Fruit fly (Drosophila melanogaster) whole organism, embryonic: ENCODE results near the gene CG3630.

ENCODE experiments used
- Asciz ChIP-seq: fragments of 200-800 bp; sonication (Bioruptor generic); optimal IDR thresholded peaks from 2 replicates; lab custom pipeline; 2017; ENCODE audit warnings: missing biosample characterization, mild to moderate bottlenecking, missing genetic modification characterization, missing genetic modification reagents
- B-H2 ChIP-seq: fragments of 200-800 bp; sonication (Bioruptor generic); optimal IDR thresholded peaks from 2 replicates; lab custom pipeline; 2018; ENCODE audit warnings: missing biosample characterization, mild to moderate bottlenecking, missing genetic modification characterization
- CG10366 ChIP-seq: fragments of 200-800 bp; sonication (Bioruptor generic); IDR thresholded peaks from 2 replicates; pipeline ENCODE4 v1.3.6; 2022; ENCODE audit warnings: missing biosample characterization, missing genetic modification characterization
- CG10543 ChIP-seq: fragments of 200-800 bp; sonication (Bioruptor generic); optimal IDR thresholded peaks from 3 replicates; lab custom pipeline; 2017; ENCODE audit warnings: missing biosample characterization, mild to moderate bottlenecking, missing genetic modification characterization, moderate library complexity
- CG11085 ChIP-seq: fragments of 200-800 bp; sonication (Bioruptor generic); IDR thresholded peaks from 2 replicates; pipeline ENCODE4 v1.3.6; 2022; ENCODE audit warnings: missing biosample characterization, missing genetic modification characterization
- CG12071 ChIP-seq: fragments of 200-800 bp; sonication (Bioruptor generic); optimal IDR thresholded peaks from 3 replicates; lab custom pipeline; 2018; ENCODE audit warnings: missing biosample characterization, mild to moderate bottlenecking, missing genetic modification characterization
- CG15269 ChIP-seq: fragments of 200-800 bp; sonication (Bioruptor generic); optimal IDR thresholded peaks from 2 replicates; lab custom pipeline; 2018; ENCODE audit warnings: missing biosample characterization, mild to moderate bottlenecking, missing genetic modification characterization, moderate library complexity
- CG17328 ChIP-seq: fragments of 200-800 bp; sonication (Bioruptor generic); IDR thresholded peaks from 2 replicates; pipeline ENCODE4 v1.3.6; 2022; ENCODE audit warnings: missing biosample characterization, missing genetic modification characterization
- CG2116 ChIP-seq: fragments of 200-800 bp; sonication (Bioruptor generic); optimal IDR thresholded peaks from 3 replicates; lab custom pipeline; 2018; ENCODE audit warnings: missing biosample characterization, mild to moderate bottlenecking, missing genetic modification characterization
- CG2875 ChIP-seq: fragments of 200-800 bp; sonication (Bioruptor generic); optimal IDR thresholded peaks from 2 replicates; lab custom pipeline; 2017; ENCODE audit warnings: missing biosample characterization, mild to moderate bottlenecking, missing genetic modification characterization, missing genetic modification reagents
- CG31388 ChIP-seq: fragments of 200-800 bp; sonication (Bioruptor generic); optimal IDR thresholded peaks from 2 replicates; lab custom pipeline; 2016; ENCODE audit warnings: missing biosample characterization, missing genetic modification characterization
- CG32772 ChIP-seq: fragments of 200-800 bp; sonication (Bioruptor generic); IDR thresholded peaks from 2 replicates; pipeline ENCODE4 v1.3.6; 2022; ENCODE audit warnings: missing biosample characterization, missing genetic modification characterization
- CG3281 ChIP-seq: fragments of 200-800 bp; sonication (Bioruptor generic); optimal IDR thresholded peaks from 3 replicates; lab custom pipeline; 2017; ENCODE audit warnings: missing biosample characterization, mild to moderate bottlenecking, missing genetic modification characterization
- CG34376 ChIP-seq: fragments of 200-800 bp; sonication (Bioruptor generic); optimal IDR thresholded peaks from 2 replicates; lab custom pipeline; 2018; ENCODE audit warnings: missing biosample characterization, mild to moderate bottlenecking, missing genetic modification characterization
- CG34422 ChIP-seq: fragments of 200-800 bp; sonication (Bioruptor generic); IDR thresholded peaks from 3 replicates; pipeline ENCODE4 v1.3.6; 2022; ENCODE audit warnings: missing biosample characterization, missing genetic modification characterization
- CG4328 ChIP-seq: fragments of 200-800 bp; sonication (Bioruptor generic); optimal IDR thresholded peaks from 3 replicates; lab custom pipeline; 2017; ENCODE audit warnings: missing biosample characterization, missing genetic modification reagents, missing genetic modification characterization
- CG4617 ChIP-seq: fragments of 200-800 bp; sonication (Bioruptor generic); optimal IDR thresholded peaks from 3 replicates; lab custom pipeline; 2016; ENCODE audit warnings: missing biosample characterization, missing genetic modification characterization, borderline replicate concordance
- CG6175 ChIP-seq: fragments of 200-800 bp; sonication (Bioruptor generic); IDR thresholded peaks from 3 replicates; pipeline ENCODE4 v1.3.6; 2022; ENCODE audit warnings: missing biosample characterization, missing genetic modification characterization
- CG6689 ChIP-seq: fragments of 200-800 bp; sonication (Bioruptor generic); IDR thresholded peaks from 2 replicates; pipeline ENCODE4 v1.3.6; 2022; ENCODE audit warnings: missing biosample characterization, missing genetic modification characterization
- CG6854 ChIP-seq: fragments of 200-800 bp; sonication (Bioruptor generic); optimal IDR thresholded peaks from 3 replicates; lab custom pipeline; 2017; ENCODE audit warnings: missing biosample characterization, mild to moderate bottlenecking, missing genetic modification characterization
- CG7928 ChIP-seq: fragments of 200-800 bp; sonication (Bioruptor generic); optimal IDR thresholded peaks from 2 replicates; lab custom pipeline; 2017; ENCODE audit warnings: missing biosample characterization, mild to moderate bottlenecking, missing genetic modification characterization
- CG9876 ChIP-seq: fragments of 200-800 bp; sonication (Bioruptor generic); optimal IDR thresholded peaks from 2 replicates; lab custom pipeline; 2016; ENCODE audit warnings: missing biosample characterization, missing genetic modification characterization
- Dip2 ChIP-seq: fragments of 200-800 bp; sonication (Bioruptor generic); IDR thresholded peaks from 2 replicates; pipeline ENCODE4 v1.3.6; 2022; ENCODE audit warnings: missing biosample characterization, missing genetic modification characterization
- Ets65A ChIP-seq: fragments of 200-800 bp; sonication (Bioruptor generic); peaks from one replicate; lab custom pipeline; 2016; ENCODE audit warnings: missing biosample characterization, missing genetic modification characterization
- Ets97D ChIP-seq: fragments of 200-800 bp; sonication (Bioruptor generic); optimal IDR thresholded peaks from 3 replicates; lab custom pipeline; 2016; ENCODE audit warnings: missing biosample characterization, missing genetic modification characterization
- Jarid2 ChIP-seq: fragments of 200-800 bp; sonication (Bioruptor generic); optimal IDR thresholded peaks from 3 replicates; lab custom pipeline; 2017; ENCODE audit warnings: mild to moderate bottlenecking, missing biosample characterization, missing genetic modification reagents, missing genetic modification characterization
- MTF-1 ChIP-seq: fragments of 200-800 bp; sonication (Bioruptor generic); optimal IDR thresholded peaks from 2 replicates; lab custom pipeline; 2018; ENCODE audit warnings: missing biosample characterization, mild to moderate bottlenecking, missing genetic modification characterization, borderline replicate concordance
- Rfx ChIP-seq: fragments of 200-800 bp; sonication (Bioruptor generic); IDR thresholded peaks from 2 replicates; pipeline ENCODE4 v1.3.6; 2022; ENCODE audit warnings: missing biosample characterization, missing genetic modification characterization
- Sry-δ ChIP-seq: fragments of 200-800 bp; sonication (Bioruptor generic); optimal IDR thresholded peaks from 2 replicates; lab custom pipeline; 2016; ENCODE audit warnings: missing biosample characterization, missing genetic modification characterization
- Usf ChIP-seq: fragments of 200-800 bp; sonication (Bioruptor generic); optimal IDR thresholded peaks from 2 replicates; lab custom pipeline; 2017; ENCODE audit warnings: missing genotype, missing biosample characterization, missing genetic modification characterization
- ap ChIP-seq: fragments of 200-800 bp; sonication (Bioruptor generic); IDR thresholded peaks from 2 replicates; pipeline ENCODE4 v1.3.6; 2022; ENCODE audit warnings: missing biosample characterization, missing genetic modification characterization
- ato ChIP-seq: fragments of 200-800 bp; sonication (Bioruptor generic); IDR thresholded peaks from 2 replicates; pipeline ENCODE4 v1.3.6; 2022; ENCODE audit warnings: missing biosample characterization, missing genetic modification characterization; ENCODE audit not compliant: partially characterized antibody
- bowl ChIP-seq: fragments of 200-800 bp; sonication (Bioruptor generic); IDR thresholded peaks from 2 replicates; pipeline ENCODE4 v1.3.6; 2022; ENCODE audit warnings: missing biosample characterization, missing genetic modification characterization
- gce ChIP-seq: fragments of 200-800 bp; sonication (Bioruptor generic); IDR thresholded peaks from 3 replicates; pipeline ENCODE4 v1.3.6; 2022; ENCODE audit warnings: missing biosample characterization, missing genetic modification characterization
- gcm ChIP-seq: fragments of 200-800 bp; sonication (Bioruptor generic); optimal IDR thresholded peaks from 2 replicates; lab custom pipeline; 2019; ENCODE audit warnings: missing biosample characterization, mild to moderate bottlenecking, missing genetic modification characterization, moderate library complexity
- gcm2 ChIP-seq: fragments of 200-800 bp; sonication (Bioruptor generic); optimal IDR thresholded peaks from 2 replicates; lab custom pipeline; 2016; ENCODE audit warnings: missing biosample characterization, missing genetic modification characterization
- hb ChIP-seq: fragments of 200-800 bp; sonication (Bioruptor generic); IDR thresholded peaks from 3 replicates; pipeline ENCODE4 v1.3.6; 2022; ENCODE audit warnings: missing biosample characterization, missing genetic modification characterization; ENCODE audit not compliant: partially characterized antibody
- jigr1 ChIP-seq: fragments of 200-800 bp; sonication (Bioruptor generic); IDR thresholded peaks from 3 replicates; pipeline ENCODE4 v1.3.6; 2022; ENCODE audit warnings: missing biosample characterization, missing genetic modification characterization
- kni ChIP-seq: fragments of 200-800 bp; sonication (Bioruptor generic); optimal IDR thresholded peaks from 3 replicates; lab custom pipeline; 2017; ENCODE audit warnings: mild to moderate bottlenecking, missing biosample characterization, missing genetic modification reagents, missing genetic modification characterization
- oc ChIP-seq: fragments of 200-800 bp; sonication (Bioruptor generic); optimal IDR thresholded peaks from 2 replicates; lab custom pipeline; 2018; ENCODE audit warnings: missing biosample characterization, mild to moderate bottlenecking, missing genetic modification characterization, moderate library complexity
- onecut ChIP-seq: fragments of 200-800 bp; sonication (Bioruptor generic); IDR thresholded peaks from 2 replicates; pipeline ENCODE4 v1.3.6; 2022; ENCODE audit warnings: missing biosample characterization, missing genetic modification characterization
- pzg ChIP-seq: fragments of 200-800 bp; sonication (Bioruptor generic); optimal IDR thresholded peaks from 3 replicates; lab custom pipeline; 2018; ENCODE audit warnings: missing biosample characterization, mild to moderate bottlenecking, missing genetic modification characterization, moderate library complexity
- ro ChIP-seq: fragments of 200-800 bp; sonication (Bioruptor generic); IDR thresholded peaks from 2 replicates; pipeline ENCODE4 v1.3.6; 2022; ENCODE audit warnings: missing biosample characterization, missing genetic modification characterization
- sd ChIP-seq: fragments of 200-800 bp; sonication (Bioruptor generic); optimal IDR thresholded peaks from 3 replicates; lab custom pipeline; 2018; ENCODE audit warnings: missing biosample characterization, mild to moderate bottlenecking, missing genetic modification characterization, moderate library complexity
- slp2 ChIP-seq: fragments of 200-800 bp; sonication (Bioruptor generic); optimal IDR thresholded peaks from 2 replicates; lab custom pipeline; 2016; ENCODE audit warnings: missing biosample characterization, missing genetic modification characterization
- ssp ChIP-seq: fragments of 200-800 bp; sonication (Bioruptor generic); IDR thresholded peaks from 2 replicates; pipeline ENCODE4 v1.3.6; 2022; ENCODE audit warnings: missing biosample characterization, missing genetic modification characterization
- wor ChIP-seq: fragments of 200-800 bp; sonication (Bioruptor generic); IDR thresholded peaks from 2 replicates; pipeline ENCODE4 v1.3.6; 2022; ENCODE audit warnings: missing biosample characterization, missing genetic modification characterization
- zfh2 ChIP-seq: fragments of 200-800 bp; sonication (Bioruptor generic); optimal IDR thresholded peaks from 2 replicates; lab custom pipeline; 2016; ENCODE audit warnings: missing biosample characterization, missing genetic modification characterization

Gene CG3630

DNA sequence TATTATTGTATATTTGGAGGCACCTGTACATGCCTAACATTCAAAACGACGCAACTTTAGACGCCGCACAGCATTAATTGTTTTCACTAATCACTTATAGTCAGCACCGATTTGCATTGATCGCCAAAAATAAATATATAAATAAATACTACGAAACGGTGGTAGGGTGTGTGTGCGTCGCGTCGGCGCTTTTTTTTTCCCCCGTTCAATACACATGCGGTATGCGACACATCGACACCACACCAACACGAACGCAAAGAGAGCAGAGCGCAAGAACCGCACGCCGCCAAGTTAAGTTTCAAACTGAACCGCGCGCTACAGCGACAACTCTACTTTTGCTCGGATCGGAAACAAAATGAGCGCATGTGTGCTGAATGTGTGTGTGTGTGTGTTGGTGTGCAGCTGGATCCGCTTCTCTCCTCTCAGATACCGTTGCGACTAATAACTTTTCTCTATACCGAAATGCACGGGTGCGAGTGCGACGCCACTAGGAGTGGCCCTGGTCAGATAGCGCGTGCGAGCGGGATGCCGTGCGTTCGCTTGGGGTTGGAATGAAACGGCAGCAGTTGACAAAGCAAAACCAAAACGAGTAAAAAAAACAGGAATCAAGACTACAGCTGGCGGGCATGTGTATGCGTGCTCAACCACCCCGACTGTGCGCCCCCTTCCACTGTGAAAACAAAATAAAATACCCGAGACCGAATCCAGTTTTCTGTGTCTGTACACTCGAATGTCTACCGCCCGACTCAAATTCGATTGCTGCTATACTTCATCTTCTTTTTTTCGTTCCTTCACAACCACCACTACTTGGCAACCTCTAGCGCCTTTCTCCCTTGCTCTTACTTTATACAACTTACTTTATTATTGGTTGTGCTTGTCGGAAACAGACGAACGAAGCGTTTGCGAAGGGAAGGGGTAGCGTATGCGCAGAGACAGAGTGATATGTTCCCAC, 38.7 kb upstream of the CG3630 start, which contains the start of gene ph-d (continued):
- peak; percentile 30; the same call in 1 of the 2 replicates for TF ChIP-seq wor (GFP tag; lab: Robert Waterston, UW)
- TF ChIP-seq CG7928 (GFP tag; lab: Kevin White, UChicago): no peak
- peak; percentile 82 for TF ChIP-seq sd
- peak; percentile 43 for TF ChIP-seq Ets97D (GFP tag; lab: Kevin White, UChicago)
- no peak for TF ChIP-seq ato (GFP tag; lab: Robert Waterston, UW)
- TF ChIP-seq Rfx (GFP tag; lab: Robert Waterston, UW): peak; percentile 48
- peak; percentile 70 for TF ChIP-seq MTF-1 (GFP tag; lab: Kevin White, UChicago)
- peak; percentile 45 for TF ChIP-seq CG3281 (GFP tag; lab: Kevin White, UChicago)
- TF ChIP-seq CG2875 (GFP tag; lab: Kevin White, UChicago): no peak
- TF ChIP-seq jigr1: no peak
- TF ChIP-seq CG34376 (GFP tag; lab: Kevin White, UChicago): peak; percentile 81
- TF ChIP-seq CG34422: 0 out of 3 replicates have a peak, but pooled peaks have one; percentile 25
- no peak for TF ChIP-seq zfh2 (GFP tag; lab: Kevin White, UChicago)
- TF ChIP-seq CG9876 (GFP tag; lab: Kevin White, UChicago): no peak
- TF ChIP-seq CG10543 (GFP tag; lab: Kevin White, UChicago): peak; percentile 89
- TF ChIP-seq B-H2 (GFP tag; lab: Kevin White, UChicago): peak; percentile 27
- no peak for TF ChIP-seq ap (GFP tag; lab: Robert Waterston, UW)
- TF ChIP-seq gce: 0 out of 3 replicates have a peak, but pooled peaks have one; percentile 67
- peak; percentile 53 for TF ChIP-seq CG15269
- TF ChIP-seq kni (GFP tag; lab: Kevin White, UChicago): peak; percentile 99
- peak; percentile 37; the same call in 1 of the 2 replicates for TF ChIP-seq CG10366
- no peak for TF ChIP-seq Sry-δ (GFP tag; lab: Kevin White, UChicago)
- no peak for TF ChIP-seq CG11085 (GFP tag; lab: Robert Waterston, UW)
- peak; percentile 44 for TF ChIP-seq Asciz (GFP tag; lab: Kevin White, UChicago)
- no peak for TF ChIP-seq ro (GFP tag; lab: Robert Waterston, UW)
- no peak for TF ChIP-seq gcm2
- TF ChIP-seq Usf (GFP tag; lab: Kevin White, UChicago): peak; percentile 5
- TF ChIP-seq CG4617 (GFP tag; lab: Kevin White, UChicago): no peak
- TF ChIP-seq CG6175 (GFP tag; lab: Robert Waterston, UW): peak; percentile 62; the same call in 2 of the 3 replicates
- no peak for TF ChIP-seq CG4328 (GFP tag; lab: Kevin White, UChicago)
- TF ChIP-seq Jarid2 (GFP tag; lab: Kevin White, UChicago): peak; percentile 91
- TF ChIP-seq slp2 (GFP tag; lab: Kevin White, UChicago): no peak
- TF ChIP-seq pzg (GFP tag; lab: Kevin White, UChicago): peak; percentile 13
- no peak for TF ChIP-seq CG6854
- TF ChIP-seq onecut: peak; percentile 19; the same call in 1 of the 2 replicates
- TF ChIP-seq CG32772: 0 out of 2 replicates have a peak, but pooled peaks have one; percentile 6
- TF ChIP-seq CG17328 (GFP tag; lab: Robert Waterston, UW): peak; percentile 38
- TF ChIP-seq CG6689 (GFP tag; lab: Robert Waterston, UW): 0 out of 2 replicates have a peak, but pooled peaks have one; percentile 26
- no peak for TF ChIP-seq Dip2 (GFP tag; lab: Robert Waterston, UW)
- peak; percentile 18 for TF ChIP-seq CG12071 (GFP tag; lab: Kevin White, UChicago)
- TF ChIP-seq oc (tag; lab: Kevin White, UChicago): no peak
- TF ChIP-seq gcm (GFP tag; lab: Kevin White, UChicago): peak; percentile 2
- no peak for TF ChIP-seq CG31388
- TF ChIP-seq CG2116 (GFP tag; lab: Kevin White, UChicago): peak; percentile 47
- TF ChIP-seq ssp (GFP tag; lab: Robert Waterston, UW): peak; percentile 24; the same call in 1 of the 2 replicates
- TF ChIP-seq Ets65A (GFP tag; lab: Kevin White, UChicago): no peak
- no peak for TF ChIP-seq bowl (GFP tag; lab: Robert Waterston, UW)
- no peak for TF ChIP-seq hb (GFP tag; lab: Robert Waterston, UW)
